Fruit fly (Drosophila melanogaster) whole organism, embryonic: ENCODE measurements around the gene Cubn.

ENCODE experiments used
- Blimp-1 ChIP-seq: fragments of 200-800 bp; sonication (Bioruptor generic); optimal IDR thresholded peaks from 3 replicates; lab custom pipeline; 2018; ENCODE audit warnings: missing biosample characterization, missing genetic modification characterization, mild to moderate bottlenecking, moderate library complexity, missing genetic modification reagents
- C15 ChIP-seq: fragments of 200-800 bp; sonication (Bioruptor generic); IDR thresholded peaks from 3 replicates; pipeline ENCODE4 v1.3.6; 2022; ENCODE audit warnings: missing biosample characterization, missing genetic modification characterization
- CG10321 ChIP-seq: fragments of 200-800 bp; sonication (Bioruptor generic); IDR thresholded peaks from 2 replicates; pipeline ENCODE4 v1.3.6; 2022; ENCODE audit warnings: missing biosample characterization, missing genetic modification characterization
- CG10366 ChIP-seq: fragments of 200-800 bp; sonication (Bioruptor generic); IDR thresholded peaks from 2 replicates; pipeline ENCODE4 v1.3.6; 2022; ENCODE audit warnings: missing biosample characterization, missing genetic modification characterization
- CG11398 ChIP-seq: fragments of 200-800 bp; sonication (Bioruptor generic); optimal IDR thresholded peaks from 2 replicates; lab custom pipeline; 2016; ENCODE audit warnings: missing biosample characterization, missing genetic modification characterization
- CG11723 ChIP-seq: fragments of 200-800 bp; sonication (Bioruptor generic); optimal IDR thresholded peaks from 2 replicates; lab custom pipeline; 2017; ENCODE audit warnings: missing biosample characterization, mild to moderate bottlenecking, missing genetic modification characterization
- CG14667 ChIP-seq: fragments of 200-800 bp; sonication (Bioruptor generic); IDR thresholded peaks from 2 replicates; pipeline ENCODE4 v1.3.6; 2022; ENCODE audit warnings: missing biosample characterization, missing genetic modification characterization
- CG15073 ChIP-seq: fragments of 200-800 bp; sonication (Bioruptor generic); optimal IDR thresholded peaks from 2 replicates; lab custom pipeline; 2016; ENCODE audit warnings: missing biosample characterization, missing genetic modification characterization
- CG17186 ChIP-seq: fragments of 200-800 bp; sonication (Bioruptor generic); optimal IDR thresholded peaks from 3 replicates; lab custom pipeline; 2017; ENCODE audit warnings: missing biosample characterization, missing genetic modification reagents, missing genetic modification characterization
- CG17359 ChIP-seq: fragments of 200-800 bp; sonication (Bioruptor generic); optimal IDR thresholded peaks from 3 replicates; lab custom pipeline; 2018; ENCODE audit warnings: missing biosample characterization, mild to moderate bottlenecking, missing genetic modification characterization, moderate library complexity
- CG17612 ChIP-seq: fragments of 200-800 bp; sonication (Bioruptor generic); IDR thresholded peaks from 2 replicates; pipeline ENCODE4 v1.3.6; 2022; ENCODE audit warnings: missing biosample characterization, missing genetic modification characterization
- CG1792 ChIP-seq: fragments of 200-800 bp; sonication (Bioruptor generic); optimal IDR thresholded peaks from 2 replicates; lab custom pipeline; 2016; ENCODE audit warnings: missing biosample characterization, missing genetic modification characterization
- CG18011 ChIP-seq: fragments of 200-800 bp; sonication (Bioruptor generic); optimal IDR thresholded peaks from 2 replicates; lab custom pipeline; 2017; ENCODE audit warnings: missing biosample characterization, missing genetic modification characterization, mild to moderate bottlenecking, moderate library complexity, missing genotype
- CG18262 ChIP-seq: fragments of 200-800 bp; optimal IDR thresholded peaks from 3 replicates; lab custom pipeline; 2019; ENCODE audit warnings: missing biosample characterization, mild to moderate bottlenecking, missing genetic modification characterization, moderate library complexity
- CG3065 ChIP-seq: fragments of 200-800 bp; sonication (Bioruptor generic); optimal IDR thresholded peaks from 2 replicates; lab custom pipeline; 2016; ENCODE audit warnings: missing biosample characterization, missing genetic modification characterization
- CG32772 ChIP-seq: fragments of 200-800 bp; sonication (Bioruptor generic); IDR thresholded peaks from 2 replicates; pipeline ENCODE4 v1.3.6; 2022; ENCODE audit warnings: missing biosample characterization, missing genetic modification characterization
- CG3995 ChIP-seq: fragments of 200-800 bp; sonication (Bioruptor generic); optimal IDR thresholded peaks from 3 replicates; lab custom pipeline; 2016; ENCODE audit warnings: missing biosample characterization, missing genetic modification characterization
- CG42726 ChIP-seq: fragments of 200-800 bp; sonication (Bioruptor generic); IDR thresholded peaks from 2 replicates; pipeline ENCODE4 v1.3.6; 2022; ENCODE audit warnings: missing biosample characterization, missing genetic modification characterization; ENCODE audit not compliant: partially characterized antibody
- CG4617 ChIP-seq: fragments of 200-800 bp; sonication (Bioruptor generic); optimal IDR thresholded peaks from 3 replicates; lab custom pipeline; 2016; ENCODE audit warnings: missing biosample characterization, missing genetic modification characterization, borderline replicate concordance
- CG7928 ChIP-seq: fragments of 200-800 bp; sonication (Bioruptor generic); optimal IDR thresholded peaks from 2 replicates; lab custom pipeline; 2017; ENCODE audit warnings: missing biosample characterization, mild to moderate bottlenecking, missing genetic modification characterization
- CG7987 ChIP-seq: fragments of 200-800 bp; sonication (Bioruptor generic); optimal IDR thresholded peaks from 2 replicates; lab custom pipeline; 2018; ENCODE audit warnings: missing biosample characterization, mild to moderate bottlenecking, missing genetic modification characterization, moderate library complexity
- Chrac-16 ChIP-seq: fragments of 200-800 bp; sonication (Bioruptor generic); optimal IDR thresholded peaks from 3 replicates; lab custom pipeline; 2016; ENCODE audit warnings: missing biosample characterization, missing genetic modification characterization
- Drgx ChIP-seq: fragments of 200-800 bp; sonication (Bioruptor generic); IDR thresholded peaks from 2 replicates; pipeline ENCODE4 v1.3.6; 2022; ENCODE audit warnings: missing biosample characterization, missing genetic modification characterization
- Fer1 ChIP-seq: fragments of 200-800 bp; sonication (Bioruptor generic); optimal IDR thresholded peaks from 2 replicates; lab custom pipeline; 2017; ENCODE audit warnings: missing biosample characterization, mild to moderate bottlenecking, missing genetic modification characterization
- H2.0 ChIP-seq: fragments of 200-800 bp; sonication (Bioruptor generic); IDR thresholded peaks from 2 replicates; pipeline ENCODE4 v1.3.6; 2022; ENCODE audit warnings: missing biosample characterization, missing genetic modification characterization
- Hmx ChIP-seq: fragments of 200-800 bp; sonication (Bioruptor generic); optimal IDR thresholded peaks from 2 replicates; lab custom pipeline; 2016; ENCODE audit warnings: missing biosample characterization, missing genetic modification characterization
- Hr3 ChIP-seq: fragments of 200-800 bp; sonication (Bioruptor generic); optimal IDR thresholded peaks from 3 replicates; lab custom pipeline; 2016; ENCODE audit warnings: missing biosample characterization, missing genetic modification characterization
- Med ChIP-seq: fragments of 200-800 bp; sonication (Bioruptor generic); peaks from one replicate; lab custom pipeline; 2016; ENCODE audit warnings: missing biosample characterization, missing genetic modification characterization, mild to moderate bottlenecking, inconsistent platforms, moderate library complexity
- NC2β ChIP-seq: fragments of 200-800 bp; sonication (Bioruptor generic); optimal IDR thresholded peaks from 2 replicates; lab custom pipeline; 2016; ENCODE audit warnings: missing biosample characterization, missing genetic modification characterization
- Nf-YC ChIP-seq: fragments of 200-800 bp; optimal IDR thresholded peaks from 3 replicates; lab custom pipeline; 2019; ENCODE audit warnings: missing biosample characterization, mild to moderate bottlenecking, missing genetic modification characterization, moderate library complexity
- Spps ChIP-seq: fragments of 200-800 bp; sonication (Bioruptor generic); optimal IDR thresholded peaks from 2 replicates; lab custom pipeline; 2018; ENCODE audit warnings: missing biosample characterization, mild to moderate bottlenecking, missing genetic modification characterization
- Sry-δ ChIP-seq: fragments of 200-800 bp; sonication (Bioruptor generic); optimal IDR thresholded peaks from 2 replicates; lab custom pipeline; 2016; ENCODE audit warnings: missing biosample characterization, missing genetic modification characterization
- Stat92E ChIP-seq, 3 experiments: fragments of >200 bp in 2 of 3; fragments of 200-800 bp in 1 of 3; sonication (Bioruptor generic) in 1 of 3; optimal IDR thresholded peaks; 2 replicates each; lab custom pipeline; 2017 to 2019; ENCODE audit warnings: missing biosample characterization in 3 of 3, missing genetic modification characterization in 3 of 3, mild to moderate bottlenecking in 1 of 3, moderate library complexity in 1 of 3
- ac ChIP-seq: fragments of 200-800 bp; sonication (Bioruptor generic); optimal IDR thresholded peaks from 3 replicates; lab custom pipeline; 2017; ENCODE audit warnings: missing biosample characterization, mild to moderate bottlenecking, missing genetic modification characterization
- ap ChIP-seq: fragments of 200-800 bp; sonication (Bioruptor generic); IDR thresholded peaks from 2 replicates; pipeline ENCODE4 v1.3.6; 2022; ENCODE audit warnings: missing biosample characterization, missing genetic modification characterization
- chm ChIP-seq: fragments of 200-800 bp; sonication (Bioruptor generic); IDR thresholded peaks from 2 replicates; pipeline ENCODE4 v1.3.6; 2022; ENCODE audit warnings: missing biosample characterization, missing genetic modification characterization
- dmrt11E ChIP-seq: fragments of 200-800 bp; sonication (Bioruptor generic); optimal IDR thresholded peaks from 3 replicates; lab custom pipeline; 2018; ENCODE audit warnings: missing biosample characterization, mild to moderate bottlenecking, missing genetic modification characterization, moderate library complexity
- exex ChIP-seq: fragments of 200-800 bp; sonication (Bioruptor generic); optimal IDR thresholded peaks from 4 replicates; lab custom pipeline; 2018; ENCODE audit warnings: missing biosample characterization, mild to moderate bottlenecking, missing genetic modification characterization, moderate library complexity
- grn ChIP-seq: fragments of 200-800 bp; sonication (Bioruptor generic); optimal IDR thresholded peaks from 3 replicates; lab custom pipeline; 2017; ENCODE audit warnings: missing biosample characterization, missing genetic modification characterization
- gsb-n ChIP-seq: fragments of 200-800 bp; sonication (Bioruptor generic); optimal IDR thresholded peaks from 3 replicates; lab custom pipeline; 2018; ENCODE audit warnings: missing biosample characterization, mild to moderate bottlenecking, missing genetic modification characterization
- hb ChIP-seq: fragments of 200-800 bp; sonication (Bioruptor generic); IDR thresholded peaks from 3 replicates; pipeline ENCODE4 v1.3.6; 2022; ENCODE audit warnings: missing biosample characterization, missing genetic modification characterization; ENCODE audit not compliant: partially characterized antibody
- kay ChIP-seq: fragments of 200-800 bp; sonication (Bioruptor generic); optimal IDR thresholded peaks from 2 replicates; lab custom pipeline; 2016; ENCODE audit warnings: missing biosample characterization, missing genetic modification characterization
- lbe ChIP-seq: fragments of 200-800 bp; sonication (Bioruptor generic); optimal IDR thresholded peaks from 2 replicates; lab custom pipeline; 2016; ENCODE audit warnings: missing biosample characterization, mild to moderate bottlenecking, missing genetic modification characterization
- org-1 ChIP-seq: fragments of 200-800 bp; sonication (Bioruptor generic); optimal IDR thresholded peaks from 2 replicates; lab custom pipeline; 2017; ENCODE audit warnings: missing biosample characterization, missing genetic modification characterization
- sna ChIP-seq: fragments of 200-800 bp; sonication (Bioruptor generic); IDR thresholded peaks from 2 replicates; pipeline ENCODE4 v1.3.6; 2022; ENCODE audit warnings: missing biosample characterization, missing genetic modification characterization; ENCODE audit not compliant: partially characterized antibody
- sqz ChIP-seq: fragments of 200-800 bp; sonication (Bioruptor generic); optimal IDR thresholded peaks from 3 replicates; lab custom pipeline; 2018; ENCODE audit warnings: missing biosample characterization, mild to moderate bottlenecking, missing genetic modification characterization
- unpg ChIP-seq: fragments of 200-800 bp; sonication (Bioruptor generic); optimal IDR thresholded peaks from 3 replicates; lab custom pipeline; 2018; ENCODE audit warnings: missing biosample characterization, mild to moderate bottlenecking, missing genetic modification characterization, moderate library complexity
- usp ChIP-seq: fragments of >200 bp; optimal IDR thresholded peaks from 2 replicates; lab custom pipeline; 2017; ENCODE audit warnings: missing biosample characterization, missing genetic modification characterization
- yki ChIP-seq: fragments of >200 bp; optimal IDR thresholded peaks from 3 replicates; lab custom pipeline; 2018
- zen2 ChIP-seq: fragments of 200-800 bp; sonication (Bioruptor generic); IDR thresholded peaks from 3 replicates; pipeline ENCODE4 v1.3.6; 2022; ENCODE audit warnings: missing biosample characterization, missing genetic modification characterization; ENCODE audit not compliant: partially characterized antibody

The Cubn gene

DNA sequence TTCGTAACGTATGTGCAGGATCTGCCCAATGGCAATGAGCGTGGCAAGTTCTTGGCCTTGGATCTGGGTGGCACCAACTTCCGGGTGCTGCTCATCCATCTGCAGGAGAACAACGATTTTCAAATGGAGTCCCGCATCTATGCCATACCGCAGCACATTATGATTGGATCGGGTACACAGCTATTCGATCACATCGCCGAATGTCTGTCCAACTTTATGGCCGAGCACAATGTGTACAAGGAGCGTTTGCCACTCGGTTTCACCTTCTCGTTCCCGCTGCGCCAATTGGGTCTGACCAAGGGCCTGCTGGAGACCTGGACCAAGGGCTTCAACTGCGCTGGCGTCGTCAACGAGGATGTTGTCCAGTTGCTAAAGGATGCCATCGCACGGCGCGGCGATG lies 15.5 kb upstream of the Cubn start:
- TF ChIP-seq Hmx (no peak), Med (peak; percentile 41)
- TF ChIP-seq, all 482 proteins: peak for 1

DNA sequence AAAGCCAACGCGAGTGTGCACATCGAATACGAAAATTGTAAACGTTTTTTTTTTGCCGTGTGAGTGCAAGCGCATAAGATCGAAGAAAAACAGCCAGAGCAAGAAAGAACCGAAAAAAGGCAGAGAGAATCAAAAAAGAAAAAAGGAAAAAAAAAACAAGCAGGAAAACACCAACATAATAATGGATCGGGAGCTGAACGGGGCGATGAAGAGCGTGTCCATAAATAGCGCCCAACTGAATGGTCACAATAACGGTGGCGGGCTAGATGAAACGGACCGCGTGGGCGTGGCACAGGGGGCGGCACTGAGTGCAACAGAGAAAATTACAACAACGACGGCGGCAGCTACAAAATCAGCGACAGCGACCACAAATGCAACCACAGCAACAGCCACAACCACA lies 14.9 kb upstream of the Cubn start:
- TF ChIP-seq ap (GFP tag; lab: Robert Waterston, UW) (no peak), CG15073 (GFP tag; lab: Kevin White, UChicago) (no peak), yki (lab: Kevin White, UChicago) (no peak), usp (GFP tag; lab: Kevin White, UChicago) (no peak), ac (GFP tag; lab: Kevin White, UChicago) (no peak), CG17359 (tag; lab: Kevin White, UChicago) (peak; percentile 3), CG11723 (no peak), sqz (no peak), CG4617 (GFP tag; lab: Kevin White, UChicago) (no peak), exex (no peak), CG10321 (GFP tag; lab: Robert Waterston, UW) (no peak), hb (no peak), lbe (GFP tag; lab: Kevin White, UChicago) (no peak), sna (0 out of 2 replicates have a peak, but pooled peaks have one; percentile 3), CG18011 (no peak), Blimp-1 (GFP tag; lab: Kevin White, UChicago) (no peak), dmrt11E (tag; lab: Kevin White, UChicago) (no peak), CG18262 (tag; lab: Kevin White, UChicago) (no peak), Drgx (GFP tag; lab: Robert Waterston, UW) (peak; percentile 67), chm (no peak), CG1792 (no peak), NC2β (GFP tag; lab: Kevin White, UChicago) (no peak), CG32772 (GFP tag; lab: Robert Waterston, UW) (peak; percentile 55), CG3065 (GFP tag; lab: Kevin White, UChicago) (peak; percentile 29), Stat92E (GFP tag; optimal IDR thresholded peaks at IDR 0.05; lab: Kevin White, UChicago) (no peak), CG42726 (0 out of 2 replicates have a peak, but pooled peaks have one; percentile 2), zen2 (no peak), Spps (tag; lab: Kevin White, UChicago) (no peak), CG11398 (GFP tag; lab: Kevin White, UChicago) (no peak), H2.0 (GFP tag; lab: Robert Waterston, UW) (no peak)

DNA sequence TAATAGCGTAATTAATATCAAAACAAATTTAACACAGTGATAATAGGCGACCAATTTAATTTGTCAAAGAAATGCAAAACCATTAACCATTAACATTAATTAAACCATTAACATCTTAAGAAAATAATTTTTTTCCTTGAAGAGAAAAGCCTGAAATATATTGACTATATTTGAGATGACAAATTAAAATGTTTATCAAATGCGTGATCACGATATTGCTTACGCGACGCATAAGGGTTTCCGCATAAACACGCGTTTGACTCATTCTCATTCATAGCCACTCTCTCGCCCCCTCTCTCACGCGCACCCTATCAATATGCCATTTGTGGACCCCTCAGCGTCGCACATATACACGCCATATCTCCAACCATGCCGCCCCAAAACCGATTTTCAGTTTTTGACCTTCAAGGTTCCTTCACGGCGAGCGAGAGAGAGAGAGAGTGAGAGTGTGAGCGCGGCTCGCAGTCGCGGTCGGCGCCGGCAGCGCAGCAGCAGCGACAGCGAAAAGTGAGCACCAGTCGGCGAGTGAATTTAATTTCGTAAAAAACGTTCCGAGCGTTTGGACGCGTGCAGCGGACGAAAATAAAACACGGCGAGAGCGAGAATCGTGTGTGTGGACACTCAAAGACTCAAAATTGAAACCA lies 14.4 kb upstream of the Cubn start, which contains the start of gene Hex-A:
Hex-A (plus strand) TSS at position 317 of the 644 bp plus-strand sequence.
- TF ChIP-seq CG11398 (GFP tag; lab: Kevin White, UChicago) (peak; percentile 86), CG14667 (peak; percentile 75), Sry-δ (GFP tag; lab: Kevin White, UChicago) (peak; percentile 62), CG7928 (GFP tag; lab: Kevin White, UChicago) (peak; percentile 79), Fer1 (GFP tag; lab: Kevin White, UChicago) (peak; percentile 99), gsb-n (tag; lab: Kevin White, UChicago) (peak; percentile 95), Nf-YC (tag; lab: Kevin White, UChicago) (peak; percentile 94), CG17186 (GFP tag; lab: Kevin White, UChicago) (peak; percentile 75), CG3995 (GFP tag; lab: Kevin White, UChicago) (peak; percentile 79), org-1 (GFP tag; lab: Kevin White, UChicago) (peak; percentile 96), C15 (GFP tag; lab: Robert Waterston, UW) (peak; percentile 87), CG17612 (GFP tag; lab: Robert Waterston, UW) (peak; percentile 76), CG10366 (GFP tag; lab: Robert Waterston, UW) (peak; percentile 86), Chrac-16 (peak; percentile 79), unpg (GFP tag; lab: Kevin White, UChicago) (peak; percentile 98), Hr3 (GFP tag; lab: Kevin White, UChicago) (peak; percentile 83), grn (GFP tag; lab: Kevin White, UChicago) (peak; percentile 80), kay (GFP tag; lab: Kevin White, UChicago) (peak; percentile 96), CG7987 (peak; percentile 73)
